Worm (Caenorhabditis elegans) whole organism, midembryonic: ENCODE results near the gene dhs-13.

ENCODE experiments used
- T22C8.4 ChIP-seq: fragments of 200-800 bp; sonication (Bioruptor generic); IDR thresholded peaks from 2 replicates; pipeline ENCODE4 v1.3.6; 2022; ENCODE audit warnings: missing genetic modification characterization, missing compliant biosample characterization
- cog-1 ChIP-seq: sonication (generic microtip); optimal IDR thresholded peaks from 2 replicates; lab custom pipeline; 2016; ENCODE audit warnings: missing genetic modification characterization, missing compliant biosample characterization
- flt-1 ChIP-seq: fragments of 200-800 bp; sonication (Bioruptor generic); IDR thresholded peaks from 2 replicates; pipeline ENCODE4 v1.3.6; 2022; ENCODE audit warnings: missing genetic modification characterization, missing compliant biosample characterization
- klf-2 ChIP-seq: fragments of 200-800 bp; sonication (Bioruptor generic); conservative IDR thresholded peaks from 2 replicates; pipeline ENCODE4 v1.3.6; 2022; ENCODE audit warnings: missing genetic modification reagents, missing genetic modification characterization, missing compliant biosample characterization
- med-1 ChIP-seq: sonication (generic microtip); optimal IDR thresholded peaks from 2 replicates; lab custom pipeline; 2017; ENCODE audit warnings: missing genetic modification characterization, mild to moderate bottlenecking, missing compliant biosample characterization, antibody characterized with exemption, missing genetic modification reagents; ENCODE audit not compliant: insufficient read depth
- ref-1 ChIP-seq: fragments of 200-800 bp; sonication (Bioruptor generic); conservative IDR thresholded peaks from 2 replicates; pipeline ENCODE4 v1.3.6; 2022; ENCODE audit warnings: missing genetic modification reagents, missing genetic modification characterization, missing compliant biosample characterization
- tab-1 ChIP-seq: fragments of 200-800 bp; sonication (Bioruptor generic); IDR thresholded peaks from 2 replicates; pipeline ENCODE4 v1.3.6; 2022; ENCODE audit warnings: missing genetic modification characterization, missing compliant biosample characterization
- ztf-23 ChIP-seq: fragments of 200-800 bp; sonication (Bioruptor generic); IDR thresholded peaks from 2 replicates; pipeline ENCODE4 v1.3.6; 2022; ENCODE audit warnings: missing genetic modification reagents, missing genetic modification characterization, missing compliant biosample characterization
- ztf-29 ChIP-seq: fragments of 200-800 bp; sonication (Bioruptor generic); IDR thresholded peaks from 2 replicates; pipeline ENCODE4 v1.3.6; 2022; ENCODE audit warnings: missing genetic modification reagents, missing genetic modification characterization, missing compliant biosample characterization

The dhs-13 gene

DNA sequence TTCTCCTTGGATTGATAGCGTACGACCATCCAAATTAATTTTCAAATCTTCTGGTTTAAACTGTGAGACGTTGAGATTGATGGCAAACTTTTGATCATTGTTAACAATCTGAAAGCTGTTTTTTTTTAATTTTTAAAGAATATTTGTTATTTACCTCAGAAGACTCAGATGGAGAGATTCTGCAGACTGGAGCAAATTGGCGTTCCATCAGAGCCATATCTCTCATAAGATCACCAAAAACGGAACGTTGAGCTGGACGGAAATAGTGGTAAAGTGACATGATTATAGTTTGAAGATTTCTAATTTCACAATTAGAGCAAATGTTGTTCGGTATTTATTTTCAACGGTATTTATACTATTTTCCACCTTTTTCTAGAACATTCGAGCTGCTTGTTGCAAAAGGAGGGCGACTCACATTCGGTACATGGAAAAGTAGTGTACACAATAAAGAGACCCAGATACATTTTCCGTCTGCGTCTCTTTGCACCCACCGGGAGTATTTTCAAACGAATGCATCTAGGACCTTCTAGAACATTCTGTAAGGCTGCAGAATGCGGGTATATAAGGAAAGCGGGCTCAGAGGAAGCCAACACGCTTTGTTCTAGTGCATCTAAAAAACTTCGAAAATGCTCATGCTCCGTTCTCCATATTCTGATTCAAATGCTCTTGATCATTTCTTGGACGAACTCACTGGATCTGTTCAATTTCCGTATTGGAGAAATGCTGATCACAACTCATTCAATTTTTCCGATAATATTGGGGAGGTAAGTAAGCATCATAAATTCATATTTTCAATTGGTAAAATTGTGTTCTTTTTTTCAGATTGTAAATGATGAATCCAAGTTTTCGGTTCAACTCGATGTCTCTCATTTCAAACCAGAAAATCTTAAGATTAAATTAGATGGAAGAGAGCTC, 33.4 kb upstream of the dhs-13 start, which contains the start of the genes hsp-16.2 and hsp-16.41:
hsp-16.2 (minus strand) TSS at position 313 of the 915 bp plus-strand sequence.
hsp-16.41 (plus strand) TSS at position 534 of the 915 bp plus-strand sequence.
- TF ChIP-seq ztf-23 (0 out of 2 replicates have a peak, but pooled peaks have one; percentile 26), tab-1 (GFP tag; lab: Robert Waterston, UW) (no peak), T22C8.4 (GFP tag; lab: Robert Waterston, UW) (no peak), ref-1 (GFP tag; lab: Robert Waterston, UW) (no peak)

DNA sequence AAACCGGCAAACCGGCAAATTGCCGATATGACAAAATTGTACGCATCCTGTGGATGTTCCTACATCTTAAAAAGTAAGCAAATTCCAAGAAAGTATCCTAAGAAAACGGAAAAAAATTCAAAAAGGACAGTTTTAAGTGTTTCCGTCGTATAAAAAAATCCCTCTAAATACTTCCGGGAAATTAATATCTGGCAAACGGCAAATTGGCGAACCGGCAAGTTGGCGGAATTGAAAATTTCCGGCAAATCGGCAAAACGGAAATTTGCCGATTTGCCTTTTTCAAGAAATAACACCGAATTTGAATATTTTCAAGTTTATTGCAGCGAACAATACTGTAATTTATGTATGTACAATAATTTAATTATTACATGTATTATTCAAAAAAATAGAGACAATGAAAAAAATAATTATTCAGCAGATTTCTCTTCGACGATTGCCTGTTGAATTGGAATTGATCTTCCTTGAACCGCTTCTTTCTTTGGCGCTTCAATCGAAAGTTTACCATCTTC, 32.6 kb upstream of the dhs-13 start:
- TF ChIP-seq med-1 (GFP tag; lab: Kevin White, UChicago) (no peak), tab-1 (GFP tag; lab: Robert Waterston, UW) (no peak), T22C8.4 (GFP tag; lab: Robert Waterston, UW) (no peak), flt-1 (GFP tag; lab: Robert Waterston, UW) (no peak), ztf-29 (GFP tag; lab: Robert Waterston, UW) (no peak), ref-1 (GFP tag; lab: Robert Waterston, UW) (no peak), ztf-23 (no peak)

DNA sequence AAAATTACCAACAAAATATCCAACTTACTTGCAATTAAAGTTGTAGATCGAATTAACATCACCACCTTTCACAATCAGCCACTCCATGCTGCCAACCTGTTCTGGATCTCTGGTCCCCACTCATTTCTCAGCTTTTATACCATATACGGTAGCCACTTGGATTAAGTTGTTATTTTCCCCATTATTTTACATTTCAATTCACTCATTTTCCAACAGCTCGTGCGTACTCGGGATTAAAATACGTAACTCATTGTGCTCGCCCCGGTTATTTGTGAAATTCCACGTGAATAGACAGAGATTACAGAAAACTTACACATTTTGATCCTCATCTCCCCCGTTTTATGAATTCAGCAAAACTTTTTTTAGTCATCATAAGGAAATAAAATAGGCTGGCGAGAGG, 31.5 kb upstream of the dhs-13 start, which contains the start of gene srt-41:
srt-41 (minus strand) TSS at position 101 of the 400 bp plus-strand sequence.
- TF ChIP-seq tab-1 (GFP tag; lab: Robert Waterston, UW), result no peak
- no peak for TF ChIP-seq ztf-29 (GFP tag; lab: Robert Waterston, UW)
- no peak for TF ChIP-seq T22C8.4 (GFP tag; lab: Robert Waterston, UW)
- no peak for TF ChIP-seq med-1 (GFP tag; lab: Kevin White, UChicago)
- TF ChIP-seq ztf-23, result no peak
- no peak for TF ChIP-seq cog-1 (tag; lab: Kevin White, UChicago)
- no peak for TF ChIP-seq flt-1 (GFP tag; lab: Robert Waterston, UW)
- no peak for TF ChIP-seq klf-2 (GFP tag; lab: Robert Waterston, UW)
- no peak for TF ChIP-seq ref-1 (GFP tag; lab: Robert Waterston, UW)

DNA sequence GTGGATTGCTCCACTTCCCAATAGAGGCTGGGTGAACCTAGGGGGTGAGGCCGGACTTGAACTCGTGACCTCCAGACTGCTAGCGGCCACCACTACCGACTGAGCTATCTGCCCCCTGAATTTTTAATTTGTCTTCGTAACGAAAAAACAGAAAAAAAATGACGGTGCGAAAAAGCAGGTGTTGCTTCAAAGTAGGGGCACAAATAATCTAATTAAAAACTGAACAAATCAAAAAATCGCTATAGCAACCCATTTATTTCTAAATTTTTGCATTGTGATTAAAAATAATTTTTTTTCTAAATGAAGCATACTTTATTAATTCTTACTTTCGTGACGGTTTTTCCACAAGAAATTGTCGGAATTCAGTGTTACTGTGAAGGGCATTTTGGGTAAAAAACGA, 26.4 kb upstream of the dhs-13 start, which contains the start of gene F36H9.10:
F36H9.10 (plus strand) TSS at position 301 of the 400 bp plus-strand sequence.
- TF ChIP-seq flt-1 (GFP tag; lab: Robert Waterston, UW) (no peak), ref-1 (GFP tag; lab: Robert Waterston, UW) (no peak), med-1 (GFP tag; lab: Kevin White, UChicago) (no peak), ztf-23 (no peak), cog-1 (tag; lab: Kevin White, UChicago) (no peak), ztf-29 (GFP tag; lab: Robert Waterston, UW) (no peak), T22C8.4 (GFP tag; lab: Robert Waterston, UW) (no peak), tab-1 (GFP tag; lab: Robert Waterston, UW) (no peak), klf-2 (GFP tag; lab: Robert Waterston, UW) (no peak)

DNA sequence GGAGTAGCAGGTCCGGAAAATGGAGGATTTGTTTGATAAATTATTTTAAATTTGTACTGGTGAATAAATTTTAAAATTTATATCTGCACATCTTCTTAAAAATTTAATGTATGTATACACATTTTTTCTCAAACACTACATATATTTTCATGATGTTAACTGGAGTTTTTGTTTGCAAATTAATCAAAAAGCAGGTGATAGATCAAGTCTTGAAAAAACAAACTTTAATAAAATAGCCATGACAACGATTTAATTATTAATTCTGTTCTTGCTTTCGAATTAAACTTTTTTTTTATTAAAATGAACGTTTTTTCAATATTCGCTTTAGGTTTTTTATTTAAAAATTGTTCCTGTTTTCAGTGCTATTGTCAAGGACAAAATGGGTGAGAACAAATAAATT, 22.7 kb upstream of the dhs-13 start, which contains the start of gene F36H9.1:
F36H9.1 (plus strand) TSS at position 301 of the 400 bp plus-strand sequence.
- TF ChIP-seq ref-1 (GFP tag; lab: Robert Waterston, UW) (no peak), flt-1 (GFP tag; lab: Robert Waterston, UW) (no peak), ztf-23 (no peak), ztf-29 (GFP tag; lab: Robert Waterston, UW) (no peak), klf-2 (GFP tag; lab: Robert Waterston, UW) (no peak), cog-1 (tag; lab: Kevin White, UChicago) (no peak)

DNA sequence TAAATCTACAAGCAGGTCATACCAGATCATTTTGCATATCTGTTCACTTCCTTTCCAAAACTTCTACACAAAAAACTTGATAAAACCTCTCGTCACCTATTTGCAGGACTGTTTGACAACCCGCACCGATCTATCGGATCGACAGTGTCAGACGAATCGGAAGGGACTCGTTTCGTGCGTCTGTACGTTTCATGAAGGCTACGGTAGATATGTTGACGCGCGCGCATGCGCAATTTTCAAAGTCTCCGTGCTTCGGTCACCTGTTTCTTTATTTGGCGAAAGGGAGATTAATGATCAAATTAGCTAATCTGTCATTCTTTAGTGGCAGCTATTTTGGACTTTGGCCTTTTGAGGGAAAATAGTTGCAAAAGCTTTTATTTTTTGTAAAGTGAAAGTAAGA, 18.0 kb upstream of the dhs-13 start:
- TF ChIP-seq klf-2 (GFP tag; lab: Robert Waterston, UW) (no peak), flt-1 (GFP tag; lab: Robert Waterston, UW) (no peak), ztf-23 (no peak)

DNA sequence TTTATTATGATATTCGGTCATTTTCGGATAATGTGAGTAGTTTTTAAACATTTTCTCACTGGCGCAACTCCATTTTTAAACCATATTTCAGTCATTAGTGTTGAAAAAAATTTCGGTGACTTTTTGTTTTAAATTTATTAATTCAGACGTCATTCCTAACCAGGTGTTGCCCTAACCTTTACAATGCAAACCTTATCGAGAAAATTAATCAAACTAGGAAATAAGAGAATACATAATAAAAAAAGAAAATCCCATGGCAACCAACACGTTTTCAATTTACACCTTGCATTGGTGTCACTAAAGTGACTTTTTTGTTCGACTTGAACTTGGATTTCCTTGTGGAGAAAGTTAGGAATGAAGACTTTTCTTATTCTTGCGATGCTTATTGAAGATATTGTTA, 16.6 kb upstream of the dhs-13 start, which contains the start of gene F36H9.2:
F36H9.2 (plus strand) TSS at position 301 of the 400 bp plus-strand sequence.
- TF ChIP-seq tab-1 (GFP tag; lab: Robert Waterston, UW) (no peak), klf-2 (GFP tag; lab: Robert Waterston, UW) (no peak), ztf-23 (no peak), flt-1 (GFP tag; lab: Robert Waterston, UW) (no peak), T22C8.4 (GFP tag; lab: Robert Waterston, UW) (no peak), ref-1 (GFP tag; lab: Robert Waterston, UW) (no peak), ztf-29 (GFP tag; lab: Robert Waterston, UW) (no peak), cog-1 (tag; lab: Kevin White, UChicago) (no peak), med-1 (GFP tag; lab: Kevin White, UChicago) (no peak)

DNA sequence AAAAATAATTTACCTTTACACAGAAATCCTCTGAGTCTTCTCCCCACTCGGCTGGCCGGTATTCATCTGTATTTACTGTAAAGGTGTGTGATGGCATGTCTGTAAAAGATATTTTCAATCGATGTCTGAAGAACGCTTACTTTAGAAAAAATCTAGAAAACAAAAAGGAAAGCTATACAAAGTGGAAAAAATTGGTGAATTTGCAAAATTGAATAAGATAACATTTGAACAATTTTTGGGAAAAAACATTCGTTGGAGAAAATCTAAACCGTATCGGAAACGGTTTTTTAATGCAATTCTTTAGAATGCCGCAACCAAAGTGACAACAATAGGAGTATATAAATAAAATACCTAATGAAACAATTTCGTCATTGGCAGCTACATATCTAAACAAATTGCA, 10.4 kb upstream of the dhs-13 start, which contains the start of gene F36H9.5:
F36H9.5 (minus strand) TSS at position 101 of the 400 bp plus-strand sequence.
- TF ChIP-seq ztf-29 (GFP tag; lab: Robert Waterston, UW), result no peak
- TF ChIP-seq klf-2 (GFP tag; lab: Robert Waterston, UW), result no peak
- no peak for TF ChIP-seq flt-1 (GFP tag; lab: Robert Waterston, UW)
- TF ChIP-seq ref-1 (GFP tag; lab: Robert Waterston, UW), result no peak
- TF ChIP-seq cog-1 (tag; lab: Kevin White, UChicago), result no peak
- no peak for TF ChIP-seq ztf-23
- no peak for TF ChIP-seq T22C8.4 (GFP tag; lab: Robert Waterston, UW)
- TF ChIP-seq med-1 (GFP tag; lab: Kevin White, UChicago), result no peak

DNA sequence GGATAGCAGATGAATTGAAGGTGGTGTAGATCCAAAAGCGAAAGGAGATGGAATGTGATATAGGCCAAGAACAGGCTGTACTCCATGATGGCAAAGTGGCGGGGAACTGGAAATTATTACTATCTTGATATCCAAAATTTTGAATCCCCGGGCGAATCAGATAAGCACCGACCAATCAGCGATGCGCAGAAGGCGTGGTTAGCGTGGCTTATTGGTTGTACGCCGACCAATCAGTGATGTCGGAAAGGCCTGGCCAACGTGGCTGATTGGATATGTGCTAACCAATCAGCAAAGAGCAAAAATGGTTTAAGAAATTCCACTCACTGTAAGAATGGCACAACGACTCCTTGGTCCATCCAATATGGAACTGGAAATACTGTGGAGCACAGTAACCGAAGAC, 8.5 kb upstream of the dhs-13 start:
- no peak for TF ChIP-seq tab-1 (GFP tag; lab: Robert Waterston, UW)
- no peak for TF ChIP-seq ztf-29 (GFP tag; lab: Robert Waterston, UW)
- no peak for TF ChIP-seq T22C8.4 (GFP tag; lab: Robert Waterston, UW)
- no peak for TF ChIP-seq cog-1 (tag; lab: Kevin White, UChicago)
- TF ChIP-seq ref-1 (GFP tag; lab: Robert Waterston, UW), result no peak
- no peak for TF ChIP-seq med-1 (GFP tag; lab: Kevin White, UChicago)
- no peak for TF ChIP-seq klf-2 (GFP tag; lab: Robert Waterston, UW)
- no peak for TF ChIP-seq ztf-23
